Worm (Caenorhabditis elegans): Measurements from ENCODE around the gene cul-6.

- TF ChIP-seq aly-2 (tag; optimal IDR thresholded peaks at IDR 0.05) (no peak), ctbp-1 (GFP tag; IDR thresholded peaks at IDR 0.05) (no peak), ceh-82 (tag; optimal IDR thresholded peaks at IDR 0.05) (no peak), unc-62 (GFP tag; optimal IDR thresholded peaks at IDR 0.05 in 1 of 2) (no peak), unc-62 (tag; optimal IDR thresholded peaks at IDR 0.05) (no peak), ces-1 (GFP tag; optimal IDR thresholded peaks at IDR 0.05) (no peak), mes-2 (tag; optimal IDR thresholded peaks at IDR 0.05; ENCODE audit: poor library complexity, severe bottlenecking) (peak; percentile 70), Y5F2A.4 (GFP tag; optimal IDR thresholded peaks at IDR 0.05) (no peak)
Observed at ce11 chrIV:12605401-12605800, 15.2 kb upstream of the cul-6 start, which contains the start of gene Y55D9A.2.

Measured in whole organism, L4 larva.